Fruit fly (Drosophila melanogaster) whole organism, embryonic: Measurements from ENCODE around the gene CG5715.

Source experiments
- Aef1 ChIP-seq: fragments of 200-800 bp; sonication (Bioruptor generic); IDR thresholded peaks from 3 replicates; pipeline ENCODE4 v1.3.6; 2022; ENCODE audit warnings: missing biosample characterization, missing genetic modification characterization
- Bdp1 ChIP-seq: fragments of 200-800 bp; sonication (Bioruptor generic); optimal IDR thresholded peaks from 3 replicates; lab custom pipeline; 2016; ENCODE audit warnings: missing biosample characterization, missing genetic modification characterization
- BtbVII ChIP-seq: fragments of 200-800 bp; sonication (Bioruptor generic); optimal IDR thresholded peaks from 3 replicates; lab custom pipeline; 2017; ENCODE audit warnings: missing biosample characterization, mild to moderate bottlenecking, missing genetic modification characterization
- Bteb2 ChIP-seq: fragments of 200-800 bp; sonication (Bioruptor generic); optimal IDR thresholded peaks from 2 replicates; lab custom pipeline; 2016; ENCODE audit warnings: missing biosample characterization, missing genetic modification characterization
- CG10654 ChIP-seq: fragments of 200-800 bp; sonication (Bioruptor generic); optimal IDR thresholded peaks from 2 replicates; lab custom pipeline; 2016; ENCODE audit warnings: missing biosample characterization, missing genetic modification characterization
- CG11398 ChIP-seq: fragments of 200-800 bp; sonication (Bioruptor generic); optimal IDR thresholded peaks from 2 replicates; lab custom pipeline; 2016; ENCODE audit warnings: missing biosample characterization, missing genetic modification characterization
- CG12155 ChIP-seq: fragments of 200-800 bp; sonication (Bioruptor generic); optimal IDR thresholded peaks from 3 replicates; lab custom pipeline; 2016; ENCODE audit warnings: missing biosample characterization, missing genetic modification characterization
- CG12236 ChIP-seq: fragments of 200-800 bp; sonication (Bioruptor generic); optimal IDR thresholded peaks from 2 replicates; lab custom pipeline; 2016; ENCODE audit warnings: missing biosample characterization, missing genetic modification characterization
- CG14050 ChIP-seq: fragments of 200-800 bp; sonication (Bioruptor generic); IDR thresholded peaks from 3 replicates; pipeline ENCODE4 v1.3.6; 2022; ENCODE audit warnings: missing biosample characterization, missing genetic modification characterization
- CG14667 ChIP-seq: fragments of 200-800 bp; sonication (Bioruptor generic); IDR thresholded peaks from 2 replicates; pipeline ENCODE4 v1.3.6; 2022; ENCODE audit warnings: missing biosample characterization, missing genetic modification characterization
- CG15696 ChIP-seq: fragments of 200-800 bp; sonication (Bioruptor generic); optimal IDR thresholded peaks from 2 replicates; lab custom pipeline; 2019; ENCODE audit warnings: missing biosample characterization, mild to moderate bottlenecking, missing genetic modification characterization, moderate library complexity
- CG16779 ChIP-seq: fragments of 200-800 bp; sonication (Bioruptor generic); IDR thresholded peaks from 2 replicates; pipeline ENCODE4 v1.3.6; 2022; ENCODE audit warnings: missing biosample characterization, missing genetic modification characterization
- CG18262 ChIP-seq: fragments of 200-800 bp; optimal IDR thresholded peaks from 3 replicates; lab custom pipeline; 2019; ENCODE audit warnings: missing biosample characterization, mild to moderate bottlenecking, missing genetic modification characterization, moderate library complexity
- CG2116 ChIP-seq: fragments of 200-800 bp; sonication (Bioruptor generic); optimal IDR thresholded peaks from 3 replicates; lab custom pipeline; 2018; ENCODE audit warnings: missing biosample characterization, mild to moderate bottlenecking, missing genetic modification characterization
- CG33557 ChIP-seq: fragments of 200-800 bp; sonication (Bioruptor generic); optimal IDR thresholded peaks from 2 replicates; lab custom pipeline; 2019; ENCODE audit warnings: missing biosample characterization, mild to moderate bottlenecking, missing genetic modification characterization, moderate library complexity
- CG6765 ChIP-seq: fragments of 200-800 bp; sonication (Bioruptor generic); optimal IDR thresholded peaks from 3 replicates; lab custom pipeline; 2017; ENCODE audit warnings: missing biosample characterization, mild to moderate bottlenecking, missing genetic modification characterization
- CG6813 ChIP-seq: fragments of 200-800 bp; sonication (Bioruptor generic); optimal IDR thresholded peaks from 2 replicates; lab custom pipeline; 2017; ENCODE audit warnings: missing biosample characterization, missing genetic modification characterization, mild to moderate bottlenecking, moderate library complexity, missing genetic modification reagents
- CG7928 ChIP-seq: fragments of 200-800 bp; sonication (Bioruptor generic); optimal IDR thresholded peaks from 2 replicates; lab custom pipeline; 2017; ENCODE audit warnings: missing biosample characterization, mild to moderate bottlenecking, missing genetic modification characterization
- CG8924 ChIP-seq: fragments of 200-800 bp; optimal IDR thresholded peaks from 3 replicates; lab custom pipeline; 2019; ENCODE audit warnings: missing biosample characterization, mild to moderate bottlenecking, missing genetic modification characterization, moderate library complexity
- CG9727 ChIP-seq: fragments of 200-800 bp; sonication (Bioruptor generic); optimal IDR thresholded peaks from 3 replicates; lab custom pipeline; 2017; ENCODE audit warnings: missing biosample characterization, mild to moderate bottlenecking, missing genetic modification characterization
- CG9932 ChIP-seq: fragments of 200-800 bp; sonication (Bioruptor generic); IDR thresholded peaks from 2 replicates; pipeline ENCODE4 v1.3.6; 2022; ENCODE audit warnings: missing biosample characterization, missing genetic modification characterization
- D19A ChIP-seq: fragments of 200-800 bp; optimal IDR thresholded peaks from 3 replicates; lab custom pipeline; 2019; ENCODE audit warnings: missing biosample characterization, mild to moderate bottlenecking, missing genetic modification characterization, moderate library complexity
- Eip74EF ChIP-seq, 2 experiments: fragments of 200-800 bp in 1 of 2; fragments of >200 bp in 1 of 2; sonication (Bioruptor generic) in 1 of 2; optimal IDR thresholded peaks; 2 replicates each; lab custom pipeline; 2017 to 2019; ENCODE audit warnings: missing biosample characterization in 2 of 2, missing genetic modification characterization in 2 of 2, mild to moderate bottlenecking in 1 of 2, moderate library complexity in 1 of 2
- Fer2 ChIP-seq: fragments of 200-800 bp; sonication (Bioruptor generic); optimal IDR thresholded peaks from 2 replicates; lab custom pipeline; 2018; ENCODE audit warnings: missing biosample characterization, mild to moderate bottlenecking, missing genetic modification characterization, moderate library complexity
- Lpt ChIP-seq: fragments of >200 bp; optimal IDR thresholded peaks from 2 replicates; lab custom pipeline; 2018; ENCODE audit warnings: missing biosample characterization, missing genetic modification characterization
- Mrtf ChIP-seq: fragments of 200-800 bp; sonication (Bioruptor generic); IDR thresholded peaks from 3 replicates; pipeline ENCODE4 v1.3.6; 2022; ENCODE audit warnings: missing biosample characterization, missing genetic modification characterization
- NC2α ChIP-seq: fragments of 200-800 bp; sonication (Bioruptor generic); optimal IDR thresholded peaks from 2 replicates; lab custom pipeline; 2016; ENCODE audit warnings: missing biosample characterization, missing genetic modification characterization
- NK7.1 ChIP-seq: fragments of 200-800 bp; sonication (Bioruptor generic); optimal IDR thresholded peaks from 3 replicates; lab custom pipeline; 2016; ENCODE audit warnings: missing biosample characterization, missing genetic modification characterization
- Nf-YC ChIP-seq: fragments of 200-800 bp; optimal IDR thresholded peaks from 3 replicates; lab custom pipeline; 2019; ENCODE audit warnings: missing biosample characterization, mild to moderate bottlenecking, missing genetic modification characterization, moderate library complexity
- Ravus ChIP-seq: fragments of 200-800 bp; sonication (Bioruptor generic); IDR thresholded peaks from 2 replicates; pipeline ENCODE4 v1.3.6; 2022; ENCODE audit warnings: missing biosample characterization, missing genetic modification characterization
- Six4 ChIP-seq: fragments of 200-800 bp; sonication (Bioruptor generic); optimal IDR thresholded peaks from 2 replicates; lab custom pipeline; 2016; ENCODE audit warnings: missing biosample characterization, missing genetic modification characterization
- Ssrp ChIP-seq: fragments of 200-800 bp; sonication (Bioruptor generic); optimal IDR thresholded peaks from 2 replicates; lab custom pipeline; 2018; ENCODE audit warnings: missing biosample characterization, mild to moderate bottlenecking, missing genetic modification characterization, moderate library complexity
- amos ChIP-seq: fragments of 200-800 bp; sonication (Bioruptor generic); IDR thresholded peaks from 2 replicates; pipeline ENCODE4 v1.3.6; 2022; ENCODE audit warnings: missing biosample characterization, missing genetic modification characterization; ENCODE audit not compliant: partially characterized antibody
- ap ChIP-seq: fragments of 200-800 bp; sonication (Bioruptor generic); IDR thresholded peaks from 2 replicates; pipeline ENCODE4 v1.3.6; 2022; ENCODE audit warnings: missing biosample characterization, missing genetic modification characterization
- bigmax ChIP-seq: fragments of 200-800 bp; sonication (Bioruptor generic); optimal IDR thresholded peaks from 2 replicates; lab custom pipeline; 2018; ENCODE audit warnings: missing biosample characterization, mild to moderate bottlenecking, missing genetic modification characterization
- croc ChIP-seq: fragments of 200-800 bp; sonication (Bioruptor generic); conservative IDR thresholded peaks from 3 replicates; pipeline ENCODE4 v1.3.6; 2022; ENCODE audit warnings: missing biosample characterization, missing genetic modification characterization
- dan ChIP-seq: fragments of 200-800 bp; sonication (Bioruptor generic); IDR thresholded peaks from 2 replicates; pipeline ENCODE4 v1.3.6; 2022; ENCODE audit warnings: missing biosample characterization, missing genetic modification characterization
- fd64A ChIP-seq: fragments of 200-800 bp; sonication (Bioruptor generic); optimal IDR thresholded peaks from 3 replicates; lab custom pipeline; 2018; ENCODE audit warnings: missing biosample characterization, mild to moderate bottlenecking, missing genetic modification characterization
- kay ChIP-seq: fragments of 200-800 bp; sonication (Bioruptor generic); optimal IDR thresholded peaks from 2 replicates; lab custom pipeline; 2016; ENCODE audit warnings: missing biosample characterization, missing genetic modification characterization
- oc ChIP-seq: fragments of 200-800 bp; sonication (Bioruptor generic); optimal IDR thresholded peaks from 2 replicates; lab custom pipeline; 2018; ENCODE audit warnings: missing biosample characterization, mild to moderate bottlenecking, missing genetic modification characterization, moderate library complexity
- pfk ChIP-seq: fragments of 200-800 bp; sonication (Bioruptor generic); optimal IDR thresholded peaks from 2 replicates; lab custom pipeline; 2018; ENCODE audit warnings: missing biosample characterization, mild to moderate bottlenecking, missing genetic modification characterization, moderate library complexity
- phol ChIP-seq: fragments of 200-800 bp; sonication (Bioruptor generic); optimal IDR thresholded peaks from 3 replicates; lab custom pipeline; 2018; ENCODE audit warnings: missing biosample characterization, mild to moderate bottlenecking, missing genetic modification characterization, moderate library complexity
- pum ChIP-seq: fragments of 200-800 bp; sonication (Bioruptor generic); optimal IDR thresholded peaks from 2 replicates; lab custom pipeline; 2016; ENCODE audit warnings: missing biosample characterization, missing genetic modification characterization
- rib ChIP-seq: fragments of 200-800 bp; sonication (Bioruptor generic); IDR thresholded peaks from 2 replicates; pipeline ENCODE4 v1.3.6; 2022; ENCODE audit warnings: missing biosample characterization, missing genetic modification characterization
- sqz ChIP-seq: fragments of 200-800 bp; sonication (Bioruptor generic); optimal IDR thresholded peaks from 3 replicates; lab custom pipeline; 2018; ENCODE audit warnings: missing biosample characterization, mild to moderate bottlenecking, missing genetic modification characterization
- stwl ChIP-seq: fragments of 200-800 bp; sonication (Bioruptor generic); optimal IDR thresholded peaks from 3 replicates; lab custom pipeline; 2018; ENCODE audit warnings: missing biosample characterization, mild to moderate bottlenecking, missing genetic modification characterization, moderate library complexity
- tup ChIP-seq: fragments of 200-800 bp; sonication (Bioruptor generic); optimal IDR thresholded peaks from 2 replicates; lab custom pipeline; 2016; ENCODE audit warnings: missing biosample characterization, mild to moderate bottlenecking, missing genetic modification characterization, moderate library complexity
- wdn ChIP-seq: fragments of 200-800 bp; sonication (Bioruptor generic); IDR thresholded peaks from 2 replicates; pipeline ENCODE4 v1.3.6; 2022; ENCODE audit warnings: missing biosample characterization, missing genetic modification characterization
- wor ChIP-seq: fragments of 200-800 bp; sonication (Bioruptor generic); IDR thresholded peaks from 2 replicates; pipeline ENCODE4 v1.3.6; 2022; ENCODE audit warnings: missing biosample characterization, missing genetic modification characterization
- z ChIP-seq: fragments of 200-800 bp; sonication (Bioruptor generic); IDR thresholded peaks from 3 replicates; pipeline ENCODE4 v1.3.6; 2022; ENCODE audit warnings: missing biosample characterization, missing genetic modification characterization

CG5715 gene

DNA sequence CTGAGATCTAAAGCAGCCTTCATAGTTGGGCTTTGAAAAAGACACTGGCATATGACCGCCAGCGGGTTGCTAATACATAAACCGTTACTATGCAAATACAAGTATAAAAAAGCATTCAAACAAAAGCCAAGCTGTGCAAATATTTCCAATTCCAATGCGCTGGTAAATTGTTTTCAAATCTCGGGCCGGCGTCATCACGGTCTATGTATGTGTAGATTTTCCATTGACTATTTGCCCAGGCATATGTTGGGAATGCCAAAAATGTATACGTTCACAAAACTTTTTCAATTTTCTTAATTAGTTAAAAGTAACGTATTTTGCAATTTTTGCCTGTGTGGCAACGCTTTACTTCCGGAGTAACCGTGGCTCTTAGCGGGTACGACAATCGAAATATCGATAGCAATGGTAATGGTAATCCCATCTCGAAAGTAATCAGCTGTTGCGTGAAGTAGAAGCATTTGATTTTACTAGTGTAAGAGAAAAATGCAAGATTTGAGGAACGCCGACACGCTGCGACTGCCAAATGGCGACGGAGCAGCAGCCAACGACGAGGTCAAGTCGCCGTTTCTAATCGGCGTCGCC lies 4.3 kb downstream of the CG5715 start, which contains the start of the genes CG34290 and Uck (continued):
- peak; percentile 63 for TF ChIP-seq CG18262
- peak; percentile 81 for TF ChIP-seq CG6813 (GFP tag; lab: Kevin White, UChicago)
- TF ChIP-seq pfk, result peak; percentile 70
- peak; percentile 19 for TF ChIP-seq NC2α (GFP tag; lab: Kevin White, UChicago)
- TF ChIP-seq CG14667 (GFP tag; lab: Robert Waterston, UW), result no peak
- TF ChIP-seq wor (GFP tag; lab: Robert Waterston, UW), result no peak
- TF ChIP-seq sqz (GFP tag; lab: Kevin White, UChicago), result peak; percentile 43
- TF ChIP-seq CG6765 (GFP tag; lab: Kevin White, UChicago), result peak; percentile 93
- peak; percentile 59 for TF ChIP-seq Nf-YC (tag; lab: Kevin White, UChicago)
- TF ChIP-seq Fer2 (tag; lab: Kevin White, UChicago), result peak; percentile 76
- TF ChIP-seq dan (GFP tag; lab: Robert Waterston, UW), result no peak
- peak; percentile 58 for TF ChIP-seq CG14050
- peak; percentile 32 for TF ChIP-seq Ssrp
- TF ChIP-seq z (GFP tag; lab: Robert Waterston, UW), result no peak
- TF ChIP-seq CG10654 (GFP tag; lab: Kevin White, UChicago), result peak; percentile 54
- TF ChIP-seq phol (tag; lab: Kevin White, UChicago), result peak; percentile 80
- TF ChIP-seq CG12155 (GFP tag; lab: Kevin White, UChicago), result peak; percentile 36
- TF ChIP-seq bigmax (GFP tag; lab: Kevin White, UChicago), result peak; percentile 64
- no peak for TF ChIP-seq Mrtf (GFP tag; lab: Robert Waterston, UW)
- TF ChIP-seq rib (GFP tag; lab: Robert Waterston, UW), result no peak
- TF ChIP-seq CG9727 (GFP tag; lab: Kevin White, UChicago), result peak; percentile 74
- TF ChIP-seq CG7928 (GFP tag; lab: Kevin White, UChicago), result no peak
- TF ChIP-seq CG33557, result peak; percentile 70
- peak; percentile 72 for TF ChIP-seq CG12236
- no peak for TF ChIP-seq kay (GFP tag; lab: Kevin White, UChicago)
- TF ChIP-seq CG9932 (GFP tag; lab: Robert Waterston, UW), result peak; percentile 65
- TF ChIP-seq BtbVII (GFP tag; lab: Kevin White, UChicago), result peak; percentile 76
- peak; percentile 34 for TF ChIP-seq CG8924
- peak; percentile 82 for TF ChIP-seq Bteb2 (GFP tag; lab: Kevin White, UChicago)
- peak in 1 of 2 experiments; percentile 73 for TF ChIP-seq Eip74EF (GFP tag; optimal IDR thresholded peaks at IDR 0.05; lab: Kevin White, UChicago)
- no peak for TF ChIP-seq Ravus (GFP tag; lab: Robert Waterston, UW)
- no peak for TF ChIP-seq Lpt
- TF ChIP-seq tup (GFP tag; lab: Kevin White, UChicago), result no peak
- peak; percentile 76 for TF ChIP-seq fd64A (GFP tag; lab: Kevin White, UChicago)
- TF ChIP-seq CG15696 (tag; lab: Kevin White, UChicago), result peak; percentile 38
- TF ChIP-seq amos (GFP tag; lab: Robert Waterston, UW), result peak; percentile 87
- TF ChIP-seq oc (tag; lab: Kevin White, UChicago), result peak; percentile 48
- TF ChIP-seq CG2116, result peak; percentile 95
- no peak for TF ChIP-seq D19A (tag; lab: Kevin White, UChicago)
- no peak; the same call in 1 of the 2 replicates for TF ChIP-seq CG16779
- peak; percentile 43 for TF ChIP-seq Six4
- peak; percentile 45 for TF ChIP-seq ap
- TF ChIP-seq croc (GFP tag; lab: Robert Waterston, UW), result no peak
- peak; percentile 91 for TF ChIP-seq stwl (tag; lab: Kevin White, UChicago)
- 0 out of 2 replicates have a peak, but pooled peaks have one; percentile 54 for TF ChIP-seq wdn
- no peak for TF ChIP-seq Aef1 (GFP tag; lab: Robert Waterston, UW)
- TF ChIP-seq NK7.1 (GFP tag; lab: Kevin White, UChicago), result peak; percentile 84
- peak; percentile 79 for TF ChIP-seq CG11398 (GFP tag; lab: Kevin White, UChicago)
- TF ChIP-seq pum (GFP tag; lab: Kevin White, UChicago), result peak; percentile 44
- peak; percentile 41 for TF ChIP-seq Bdp1 (GFP tag; lab: Kevin White, UChicago)
